Worm (Caenorhabditis elegans) whole organism, mixed stage, embryonic: Measurements from ENCODE around the gene B0496.6.

Experiments
- ces-1 ChIP-seq: fragments of 150-350 bp; optimal IDR thresholded peaks from 2 replicates; lab custom pipeline; 2014; ENCODE audit warnings: missing biosample characterization, missing genetic modification reagents, missing genetic modification characterization
- elt-1 ChIP-seq: sonication (generic microtip); optimal IDR thresholded peaks from 2 replicates; lab custom pipeline; 2017; ENCODE audit warnings: missing genetic modification characterization, mild to moderate bottlenecking, missing compliant biosample characterization, antibody characterized with exemption, moderate library complexity, borderline replicate concordance; ENCODE audit not compliant: insufficient read depth
- hlh-1 ChIP-seq: fragments of 150-350 bp; optimal IDR thresholded peaks from 2 replicates; lab custom pipeline; 2014; ENCODE audit warnings: missing biosample characterization, missing genetic modification reagents, missing genetic modification characterization
- nhr-12 ChIP-seq: fragments of 150-350 bp; optimal IDR thresholded peaks from 2 replicates; lab custom pipeline; 2014; ENCODE audit warnings: missing biosample characterization, missing genetic modification characterization
- snpc-4 ChIP-seq: fragments of 150-350 bp; optimal IDR thresholded peaks from 2 replicates; lab custom pipeline; 2014; ENCODE audit warnings: missing biosample characterization, missing genetic modification characterization

- TF ChIP-seq nhr-12 (no peak), snpc-4 (no peak), ces-1 (GFP tag; lab: Kevin White, UChicago) (no peak), elt-1 (tag; lab: Kevin White, UChicago) (no peak), hlh-1 (tag; lab: Kevin White, UChicago) (no peak)
Measured at ce11 chrIV:7445995-7446394, 27.1 kb downstream of the B0496.6 start, which contains the start of gene B0496.1.
